Fruit fly (Drosophila melanogaster) whole organism, embryonic: ENCODE results near the gene CG15044.

Source experiments
- Aef1 ChIP-seq: fragments of 200-800 bp; sonication (Bioruptor generic); IDR thresholded peaks from 3 replicates; pipeline ENCODE4 v1.3.6; 2022; ENCODE audit warnings: missing biosample characterization, missing genetic modification characterization
- CG10267 ChIP-seq: fragments of 200-800 bp; sonication (Bioruptor generic); optimal IDR thresholded peaks from 2 replicates; lab custom pipeline; 2018; ENCODE audit warnings: missing biosample characterization, mild to moderate bottlenecking, missing genetic modification characterization, moderate library complexity
- CG10274 ChIP-seq: fragments of 200-800 bp; sonication (Bioruptor generic); optimal IDR thresholded peaks from 3 replicates; lab custom pipeline; 2017; ENCODE audit warnings: missing biosample characterization, mild to moderate bottlenecking, missing genetic modification characterization
- CG10431 ChIP-seq: fragments of 200-800 bp; sonication (Bioruptor generic); optimal IDR thresholded peaks from 3 replicates; lab custom pipeline; 2018; ENCODE audit warnings: missing biosample characterization, mild to moderate bottlenecking, missing genetic modification characterization
- CG10959 ChIP-seq: fragments of 200-800 bp; sonication (Bioruptor generic); IDR thresholded peaks from 2 replicates; pipeline ENCODE4 v1.3.6; 2022; ENCODE audit warnings: missing biosample characterization, missing genetic modification characterization
- CG11456 ChIP-seq: fragments of 200-800 bp; sonication (Bioruptor generic); IDR thresholded peaks from 3 replicates; pipeline ENCODE4 v1.3.6; 2022; ENCODE audit warnings: missing biosample characterization, missing genetic modification characterization
- CG11560 ChIP-seq: fragments of 200-800 bp; sonication (Bioruptor generic); IDR thresholded peaks from 3 replicates; pipeline ENCODE4 v1.3.6; 2022; ENCODE audit warnings: missing biosample characterization, missing genetic modification characterization
- CG15269 ChIP-seq: fragments of 200-800 bp; sonication (Bioruptor generic); optimal IDR thresholded peaks from 2 replicates; lab custom pipeline; 2018; ENCODE audit warnings: missing biosample characterization, mild to moderate bottlenecking, missing genetic modification characterization, moderate library complexity
- CG18476 ChIP-seq: fragments of 200-800 bp; sonication (Bioruptor generic); optimal IDR thresholded peaks from 2 replicates; lab custom pipeline; 2016; ENCODE audit warnings: missing biosample characterization, mild to moderate bottlenecking, missing genetic modification characterization
- CG18599 ChIP-seq: fragments of 200-800 bp; sonication (Bioruptor generic); optimal IDR thresholded peaks from 3 replicates; lab custom pipeline; 2017; ENCODE audit warnings: missing biosample characterization, missing genetic modification characterization, mild to moderate bottlenecking, moderate library complexity, missing genetic modification reagents
- CG2116 ChIP-seq: fragments of 200-800 bp; sonication (Bioruptor generic); optimal IDR thresholded peaks from 3 replicates; lab custom pipeline; 2018; ENCODE audit warnings: missing biosample characterization, mild to moderate bottlenecking, missing genetic modification characterization
- CG4820 ChIP-seq: fragments of 200-800 bp; sonication (Bioruptor generic); optimal IDR thresholded peaks from 3 replicates; lab custom pipeline; 2016; ENCODE audit warnings: missing biosample characterization, missing genetic modification characterization
- CG6765 ChIP-seq: fragments of 200-800 bp; sonication (Bioruptor generic); optimal IDR thresholded peaks from 3 replicates; lab custom pipeline; 2017; ENCODE audit warnings: missing biosample characterization, mild to moderate bottlenecking, missing genetic modification characterization
- CG8388 ChIP-seq: fragments of 200-800 bp; sonication (Bioruptor generic); optimal IDR thresholded peaks from 2 replicates; lab custom pipeline; 2019; ENCODE audit warnings: missing biosample characterization, mild to moderate bottlenecking, missing genetic modification characterization, moderate library complexity
- CG8478 ChIP-seq: fragments of >200 bp; optimal IDR thresholded peaks from 2 replicates; lab custom pipeline; 2018
- CG9437 ChIP-seq: fragments of 200-800 bp; sonication (Bioruptor generic); optimal IDR thresholded peaks from 2 replicates; lab custom pipeline; 2018; ENCODE audit warnings: missing biosample characterization, mild to moderate bottlenecking, missing genetic modification characterization
- CG9727 ChIP-seq: fragments of 200-800 bp; sonication (Bioruptor generic); optimal IDR thresholded peaks from 3 replicates; lab custom pipeline; 2017; ENCODE audit warnings: missing biosample characterization, mild to moderate bottlenecking, missing genetic modification characterization
- CG9932 ChIP-seq: fragments of 200-800 bp; sonication (Bioruptor generic); IDR thresholded peaks from 2 replicates; pipeline ENCODE4 v1.3.6; 2022; ENCODE audit warnings: missing biosample characterization, missing genetic modification characterization
- D19A ChIP-seq: fragments of 200-800 bp; optimal IDR thresholded peaks from 3 replicates; lab custom pipeline; 2019; ENCODE audit warnings: missing biosample characterization, mild to moderate bottlenecking, missing genetic modification characterization, moderate library complexity
- Dbx ChIP-seq: fragments of 200-800 bp; sonication (Bioruptor generic); IDR thresholded peaks from 3 replicates; pipeline ENCODE4 v1.3.6; 2022; ENCODE audit warnings: missing biosample characterization, missing genetic modification characterization
- Dip3 ChIP-seq: fragments of 200-800 bp; sonication (Bioruptor generic); optimal IDR thresholded peaks from 3 replicates; lab custom pipeline; 2016; ENCODE audit warnings: missing biosample characterization, missing genetic modification characterization
- GATAe ChIP-seq: fragments of 200-800 bp; sonication (Bioruptor generic); conservative IDR thresholded peaks from 2 replicates; pipeline ENCODE4 v1.3.6; 2022; ENCODE audit warnings: missing biosample characterization, missing genetic modification characterization
- HLH54F ChIP-seq: fragments of 200-800 bp; sonication (Bioruptor generic); optimal IDR thresholded peaks from 3 replicates; lab custom pipeline; 2016; ENCODE audit warnings: missing biosample characterization, missing genetic modification characterization
- Hr39 ChIP-seq: fragments of >200 bp; optimal IDR thresholded peaks from 2 replicates; lab custom pipeline; 2017
- MBD-R2 ChIP-seq: fragments of 200-800 bp; sonication (Bioruptor generic); IDR thresholded peaks from 2 replicates; pipeline ENCODE4 v1.3.6; 2022; ENCODE audit warnings: missing biosample characterization, missing genetic modification characterization
- MESR4 ChIP-seq: fragments of 200-800 bp; sonication (Bioruptor generic); optimal IDR thresholded peaks from 2 replicates; lab custom pipeline; 2018; ENCODE audit warnings: missing biosample characterization, mild to moderate bottlenecking, missing genetic modification characterization, moderate library complexity
- NC2β ChIP-seq: fragments of 200-800 bp; sonication (Bioruptor generic); optimal IDR thresholded peaks from 2 replicates; lab custom pipeline; 2016; ENCODE audit warnings: missing biosample characterization, missing genetic modification characterization
- NFAT ChIP-seq: fragments of 200-800 bp; sonication (Bioruptor generic); IDR thresholded peaks from 2 replicates; pipeline ENCODE4 v1.3.6; 2022; ENCODE audit warnings: missing biosample characterization, missing genetic modification characterization
- NK7.1 ChIP-seq: fragments of 200-800 bp; sonication (Bioruptor generic); optimal IDR thresholded peaks from 3 replicates; lab custom pipeline; 2016; ENCODE audit warnings: missing biosample characterization, missing genetic modification characterization
- Ptx1 ChIP-seq: fragments of 200-800 bp; sonication (Bioruptor generic); IDR thresholded peaks from 2 replicates; pipeline ENCODE4 v1.3.6; 2022; ENCODE audit warnings: missing biosample characterization, missing genetic modification characterization
- bcd ChIP-seq: fragments of 200-800 bp; sonication (Bioruptor generic); optimal IDR thresholded peaks from 2 replicates; lab custom pipeline; 2017; ENCODE audit warnings: missing biosample characterization, mild to moderate bottlenecking, missing genetic modification characterization
- cwo ChIP-seq: fragments of 200-800 bp; sonication (Bioruptor generic); optimal IDR thresholded peaks from 3 replicates; lab custom pipeline; 2017; ENCODE audit warnings: missing biosample characterization, missing genetic modification characterization, mild to moderate bottlenecking, moderate library complexity, missing genetic modification reagents
- dmrt11E ChIP-seq: fragments of 200-800 bp; sonication (Bioruptor generic); optimal IDR thresholded peaks from 3 replicates; lab custom pipeline; 2018; ENCODE audit warnings: missing biosample characterization, mild to moderate bottlenecking, missing genetic modification characterization, moderate library complexity
- dpn ChIP-seq, 2 experiments: fragments of 200-800 bp; sonication (Bioruptor generic); optimal IDR thresholded peaks; 3 replicates each; lab custom pipeline; 2016; ENCODE audit warnings: missing biosample characterization in 2 of 2, missing genetic modification characterization in 2 of 2
- fd96Cb ChIP-seq: fragments of 200-800 bp; sonication (Bioruptor generic); optimal IDR thresholded peaks from 2 replicates; lab custom pipeline; 2018; ENCODE audit warnings: missing biosample characterization, mild to moderate bottlenecking, missing genetic modification characterization, moderate library complexity
- fu2 ChIP-seq: fragments of 200-800 bp; sonication (Bioruptor generic); optimal IDR thresholded peaks from 2 replicates; lab custom pipeline; 2016; ENCODE audit warnings: missing biosample characterization, missing genetic modification characterization
- ind ChIP-seq: fragments of 200-800 bp; sonication (Bioruptor generic); optimal IDR thresholded peaks from 3 replicates; lab custom pipeline; 2016; ENCODE audit warnings: missing biosample characterization, missing genetic modification characterization
- lbe ChIP-seq: fragments of 200-800 bp; sonication (Bioruptor generic); optimal IDR thresholded peaks from 2 replicates; lab custom pipeline; 2016; ENCODE audit warnings: missing biosample characterization, mild to moderate bottlenecking, missing genetic modification characterization
- lilli ChIP-seq: fragments of 200-800 bp; sonication (Bioruptor generic); optimal IDR thresholded peaks from 3 replicates; lab custom pipeline; 2016; ENCODE audit warnings: missing biosample characterization, missing genetic modification characterization
- lmd ChIP-seq: fragments of 200-800 bp; sonication (Bioruptor generic); IDR thresholded peaks from 2 replicates; pipeline ENCODE4 v1.3.6; 2022; ENCODE audit warnings: missing biosample characterization, missing genetic modification characterization
- mld ChIP-seq: fragments of 200-800 bp; sonication (Bioruptor generic); IDR thresholded peaks from 3 replicates; pipeline ENCODE4 v1.3.6; 2022; ENCODE audit warnings: missing biosample characterization, missing genetic modification characterization; ENCODE audit not compliant: partially characterized antibody
- nerfin-1 ChIP-seq: fragments of 200-800 bp; sonication (Bioruptor generic); optimal IDR thresholded peaks from 3 replicates; lab custom pipeline; 2019; ENCODE audit warnings: missing biosample characterization, mild to moderate bottlenecking, missing genetic modification characterization, moderate library complexity
- nerfin-2 ChIP-seq: fragments of 200-800 bp; sonication (Bioruptor generic); IDR thresholded peaks from 2 replicates; pipeline ENCODE4 v1.3.6; 2022; ENCODE audit warnings: missing biosample characterization, missing genetic modification characterization; ENCODE audit not compliant: partially characterized antibody
- pho ChIP-seq: fragments of 200-800 bp; sonication (Bioruptor generic); optimal IDR thresholded peaks from 2 replicates; lab custom pipeline; 2016; ENCODE audit warnings: missing biosample characterization, missing genetic modification characterization
- phol ChIP-seq: fragments of 200-800 bp; sonication (Bioruptor generic); optimal IDR thresholded peaks from 3 replicates; lab custom pipeline; 2018; ENCODE audit warnings: missing biosample characterization, mild to moderate bottlenecking, missing genetic modification characterization, moderate library complexity
- sens ChIP-seq: fragments of 200-800 bp; sonication (Bioruptor generic); peaks from one replicate; lab custom pipeline; 2016; ENCODE audit warnings: missing biosample characterization, missing genetic modification characterization
- slbo ChIP-seq: fragments of 200-800 bp; sonication (Bioruptor generic); IDR thresholded peaks from 2 replicates; pipeline ENCODE4 v1.3.6; 2022; ENCODE audit warnings: missing biosample characterization, missing genetic modification characterization
- trem ChIP-seq: fragments of 200-800 bp; optimal IDR thresholded peaks from 3 replicates; lab custom pipeline; 2019; ENCODE audit warnings: missing biosample characterization, mild to moderate bottlenecking, missing genetic modification characterization, moderate library complexity
- vvl ChIP-seq: fragments of 200-800 bp; sonication (Bioruptor generic); IDR thresholded peaks from 2 replicates; pipeline ENCODE4 v1.3.6; 2022; ENCODE audit warnings: missing biosample characterization, missing genetic modification characterization
- zfh1 ChIP-seq: fragments of 200-800 bp; sonication (Bioruptor generic); IDR thresholded peaks from 3 replicates; pipeline ENCODE4 v1.3.6; 2022; ENCODE audit warnings: missing biosample characterization, missing genetic modification characterization

CG15044 gene

dm6 chrX:18499679-18500187 lies 7.9 kb upstream of the CG15044 start, which contains the start of the genes Pgant7 and Xrcc2 (continued):
- TF ChIP-seq CG15269 (no peak), CG6765 (GFP tag; lab: Kevin White, UChicago) (no peak), trem (peak; percentile 56), CG10431 (GFP tag; lab: Kevin White, UChicago) (peak; percentile 14), HLH54F (no peak), CG10267 (tag; lab: Kevin White, UChicago) (peak; percentile 6), MESR4 (GFP tag; lab: Kevin White, UChicago) (peak; percentile 60), phol (tag; lab: Kevin White, UChicago) (peak; percentile 39), nerfin-2 (GFP tag; lab: Robert Waterston, UW) (peak; percentile 82), NC2β (GFP tag; lab: Kevin White, UChicago) (no peak), MBD-R2 (peak; percentile 65; the same call in 1 of the 2 replicates), CG2116 (peak; percentile 79), mld (peak; percentile 48; the same call in 1 of the 3 replicates)
- TF ChIP-seq, all 482 proteins: peak for 74

dm6 chrX:18494165-18494740 lies 2.4 kb upstream of the CG15044 start, which contains the start of gene CG15043:
CG15043 (minus strand) TSS chrX:18494168.
- peak; percentile 84 for TF ChIP-seq D19A (tag; lab: Kevin White, UChicago)
- peak; percentile 13 for TF ChIP-seq CG18476 (GFP tag; lab: Kevin White, UChicago)
- TF ChIP-seq dmrt11E (tag; lab: Kevin White, UChicago) = no peak
- no peak for TF ChIP-seq CG9437 (GFP tag; lab: Kevin White, UChicago)
- TF ChIP-seq slbo (GFP tag; lab: Robert Waterston, UW) = peak; percentile 71
- TF ChIP-seq vvl (GFP tag; lab: Robert Waterston, UW) = 0 out of 2 replicates have a peak, but pooled peaks have one; percentile 9
- TF ChIP-seq ind (GFP tag; lab: Kevin White, UChicago) = peak; percentile 32
- no peak for TF ChIP-seq nerfin-1 (tag; lab: Kevin White, UChicago)
- TF ChIP-seq CG11560 (tag; lab: Robert Waterston, UW) = 0 out of 3 replicates have a peak, but pooled peaks have one; percentile 10
- peak; percentile 42; the same call in 1 of the 2 replicates for TF ChIP-seq lmd (GFP tag; lab: Robert Waterston, UW)
- peak; percentile 67 for TF ChIP-seq Dip3
- TF ChIP-seq fu2 (GFP tag; lab: Kevin White, UChicago) = peak; percentile 9
- TF ChIP-seq CG10959 = no peak
- peak; percentile 48; the same call in 2 of the 3 replicates for TF ChIP-seq Aef1 (GFP tag; lab: Robert Waterston, UW)
- TF ChIP-seq Ptx1 (GFP tag; lab: Robert Waterston, UW) = peak; percentile 72
- peak; percentile 3 for TF ChIP-seq CG4820 (GFP tag; lab: Kevin White, UChicago)
- peak; percentile 44 for TF ChIP-seq cwo (GFP tag; lab: Kevin White, UChicago)
- TF ChIP-seq GATAe (GFP tag; lab: Robert Waterston, UW) = peak; percentile 81
- peak; percentile 80 for TF ChIP-seq CG18599 (GFP tag; lab: Kevin White, UChicago)
- peak; percentile 24 for TF ChIP-seq lbe (GFP tag; lab: Kevin White, UChicago)
- TF ChIP-seq fd96Cb (tag; lab: Kevin White, UChicago) = peak; percentile 7
- TF ChIP-seq sens (GFP tag; lab: Kevin White, UChicago) = peak; percentile 58
- peak; percentile 12 for TF ChIP-seq CG9727 (GFP tag; lab: Kevin White, UChicago)
- peak; percentile 49; the same call in 2 of the 3 replicates for TF ChIP-seq zfh1 (GFP tag; lab: Robert Waterston, UW)
- TF ChIP-seq CG10274 (GFP tag; lab: Kevin White, UChicago) = peak; percentile 20
- peak; percentile 18 for TF ChIP-seq NK7.1 (GFP tag; lab: Kevin White, UChicago)
- no peak for TF ChIP-seq CG8388 (GFP tag; lab: Kevin White, UChicago)
- no peak for TF ChIP-seq Hr39
- TF ChIP-seq bcd = peak; percentile 44
- TF ChIP-seq CG8478 (lab: Kevin White, UChicago) = no peak
- TF ChIP-seq Dbx (GFP tag; lab: Robert Waterston, UW) = peak; percentile 78
- TF ChIP-seq NFAT (GFP tag; lab: Robert Waterston, UW) = peak; percentile 36; the same call in 1 of the 2 replicates
- peak; percentile 37 for TF ChIP-seq pho (GFP tag; lab: Kevin White, UChicago)
- peak; percentile 54 for TF ChIP-seq CG9932 (GFP tag; lab: Robert Waterston, UW)
- peak; percentile 73; the same call in 2 of the 3 replicates for TF ChIP-seq CG11456 (GFP tag; lab: Robert Waterston, UW)
- TF ChIP-seq lilli = peak; percentile 67
- peak in 1 of 2 experiments; percentile 35 for TF ChIP-seq dpn (GFP tag; optimal IDR thresholded peaks at IDR 0.05; lab: Kevin White, UChicago)
